Worm (Caenorhabditis elegans): ENCODE measurements around the gene F21D12.3.

Gene F21D12.3

DNA sequence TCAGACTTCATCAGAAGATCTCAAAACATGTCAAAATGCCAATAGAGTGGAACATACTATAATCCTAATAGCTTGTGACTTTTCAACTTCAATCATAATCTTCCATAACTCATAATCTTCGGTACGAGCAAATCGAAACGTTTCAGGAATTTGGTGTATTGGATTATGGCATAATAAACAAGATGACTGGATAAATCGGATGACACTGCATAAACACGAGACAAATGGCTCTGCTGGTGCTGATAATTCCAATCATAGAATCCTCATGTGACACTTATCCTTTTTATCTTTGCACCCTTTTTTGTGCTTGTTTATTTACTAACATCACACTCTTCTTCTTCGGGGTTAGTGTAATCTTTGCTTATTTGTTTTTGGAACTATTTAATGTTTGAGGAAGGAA is 40.8 kb downstream of the F21D12.3 start:
- TF ChIP-seq mel-28 (tag; optimal IDR thresholded peaks at IDR 0.05; ENCODE audit: borderline replicate concordance) (no peak), atf-7 (tag; optimal IDR thresholded peaks at IDR 0.05) (no peak), unc-130 (GFP tag; optimal IDR thresholded peaks at IDR 0.05) (no peak), F37B4.10 (GFP tag; IDR thresholded peaks at IDR 0.05) (no peak), snpc-4 (GFP tag; optimal IDR thresholded peaks at IDR 0.05) (no peak), snpc-4 (tag; optimal IDR thresholded peaks at IDR 0.05) (no peak), sdz-38 (tag; optimal IDR thresholded peaks at IDR 0.05) (no peak), nfyb-1 (GFP tag; IDR thresholded peaks at IDR 0.05) (no peak), unc-62 (GFP tag; optimal IDR thresholded peaks at IDR 0.05) (no peak), ceh-58 (GFP tag; IDR thresholded peaks at IDR 0.05) (no peak), F57C9.4 (tag; optimal IDR thresholded peaks at IDR 0.05) (no peak), ztf-3 (GFP tag; optimal IDR thresholded peaks at IDR 0.05) (no peak), ets-4 (GFP tag; optimal IDR thresholded peaks at IDR 0.05) (no peak), ztf-25 (GFP tag; IDR thresholded peaks at IDR 0.05) (no peak), F39B2.1 (GFP tag; IDR thresholded peaks at IDR 0.05) (no peak)

DNA sequence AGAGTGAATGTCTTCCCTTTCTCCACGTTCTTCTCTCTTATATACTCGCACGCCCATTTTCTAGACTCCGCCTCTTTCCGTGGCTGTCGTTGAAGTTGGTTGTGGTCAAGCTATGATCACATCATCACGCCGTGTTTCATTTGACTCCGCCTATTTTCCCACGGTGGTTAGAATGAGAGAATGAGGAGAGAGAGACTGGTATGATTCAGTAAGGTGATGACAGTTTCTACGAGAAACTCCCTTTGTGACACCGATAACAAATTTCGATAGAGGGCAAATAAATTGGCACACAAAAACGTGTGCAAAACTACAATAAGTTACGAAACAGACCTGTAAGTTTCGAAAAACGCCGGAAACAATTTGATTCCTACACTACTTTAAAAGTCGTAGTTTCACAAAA is 43.2 kb downstream of the F21D12.3 start:
- TF ChIP-seq lin-26 (GFP tag; IDR thresholded peaks at IDR 0.05) (no peak), efl-1 (GFP tag; optimal IDR thresholded peaks at IDR 0.05) (no peak), cebp-1 (GFP tag; IDR thresholded peaks at IDR 0.05) (no peak), cebp-1 (tag; optimal IDR thresholded peaks at IDR 0.05) (peak; percentile 38), attf-5 (GFP tag; optimal IDR thresholded peaks at IDR 0.05) (no peak), tbp1 (GFP tag; optimal IDR thresholded peaks at IDR 0.05) (no peak), lin-35 (GFP tag; optimal IDR thresholded peaks at IDR 0.05) (no peak), bed-1 (GFP tag; IDR thresholded peaks at IDR 0.05) (no peak), unc-62 (GFP tag; optimal IDR thresholded peaks at IDR 0.05) (peak; percentile 36), madf-6 (GFP tag; IDR thresholded peaks at IDR 0.05) (no peak), tbx-9 (tag; optimal IDR thresholded peaks at IDR 0.05; ENCODE audit: borderline replicate concordance) (no peak), F55B11.4 (tag; optimal IDR thresholded peaks at IDR 0.05; ENCODE audit: borderline replicate concordance, insufficient read depth) (no peak), nhr-80 (tag; optimal IDR thresholded peaks at IDR 0.05) (peak; percentile 84)

DNA sequence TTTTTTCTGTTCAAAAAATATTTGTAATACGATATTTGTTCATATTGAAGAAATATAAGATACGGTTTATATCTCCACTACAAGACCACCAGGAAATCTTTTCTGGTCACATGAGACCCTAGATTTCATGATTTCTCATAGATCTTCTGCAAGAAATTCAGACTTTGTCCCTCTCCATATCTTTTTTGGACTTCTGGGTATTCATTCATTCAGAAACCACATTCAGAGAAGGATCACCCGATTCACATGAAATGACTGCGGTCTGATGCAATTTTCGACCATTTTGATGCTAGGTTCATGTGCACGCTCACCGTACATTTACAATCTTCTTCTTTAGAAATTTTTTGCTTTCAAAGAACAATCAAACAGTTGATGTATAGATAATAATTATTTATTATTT is 44.0 kb downstream of the F21D12.3 start:
- TF ChIP-seq madf-3 (GFP tag; IDR thresholded peaks at IDR 0.05) (no peak), nfyb-1 (GFP tag; IDR thresholded peaks at IDR 0.05) (no peak), F57A8.1 (GFP tag; optimal IDR thresholded peaks at IDR 0.05) (no peak), ceh-100 (GFP tag; IDR thresholded peaks at IDR 0.05) (no peak), ztf-28 (GFP tag; IDR thresholded peaks at IDR 0.05) (no peak), snpc-4 (GFP tag; optimal IDR thresholded peaks at IDR 0.05) (no peak), snpc-4 (tag; optimal IDR thresholded peaks at IDR 0.05) (no peak), B0019.2 (GFP tag; conservative IDR thresholded peaks at IDR 0.05) (no peak), ztf-26 (tag; optimal IDR thresholded peaks at IDR 0.05) (no peak), egl-44 (GFP tag; IDR thresholded peaks at IDR 0.05) (no peak), mes-4 (tag; optimal IDR thresholded peaks at IDR 0.05) (no peak), B0261.1 (tag; optimal IDR thresholded peaks at IDR 0.05) (no peak), F22D6.2 (tag; optimal IDR thresholded peaks at IDR 0.05) (no peak), ccch-3 (GFP tag; optimal IDR thresholded peaks at IDR 0.05) (no peak), ceh-27 (GFP tag; optimal IDR thresholded peaks at IDR 0.05) (no peak), ztf-3 (GFP tag; optimal IDR thresholded peaks at IDR 0.05) (no peak), unc-62 (GFP tag; optimal IDR thresholded peaks at IDR 0.05) (no peak), hmg-1.2 (GFP tag; IDR thresholded peaks at IDR 0.05) (no peak)

Data from whole organism, young adult.